Fruit fly (Drosophila melanogaster): ENCODE data around the gene Or7a.
A peak's percentile ranks its signal among the peaks of the same experiment; 100 is the strongest.

Gene Or7a

DNA sequence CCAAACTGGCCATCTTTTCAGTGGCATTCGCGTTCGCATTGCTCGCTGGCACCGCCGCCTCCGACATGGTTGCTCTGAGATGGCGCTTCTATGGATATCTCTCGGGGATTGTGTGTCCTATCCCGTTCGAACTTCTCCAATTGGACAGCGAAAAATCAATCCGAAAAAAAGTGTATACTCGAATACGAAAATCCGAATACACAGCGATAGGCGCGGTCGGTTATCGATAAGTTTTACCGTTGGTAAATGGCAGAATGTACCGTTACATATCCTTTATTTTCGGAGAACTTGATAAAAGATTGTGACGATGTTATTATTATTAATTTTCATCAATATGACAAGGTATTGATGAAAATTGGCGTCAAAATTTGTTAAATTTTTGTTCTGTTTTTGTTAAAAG, 13.4 kb downstream of the Or7a start, which contains the start of gene Gbeta5:
Gene Gbeta5 (minus strand): TSS at position 199 of the 400 bp plus-strand sequence.
- no peak for TF ChIP-seq CTCF (optimal IDR thresholded peaks at IDR 0.05)
- no peak for TF ChIP-seq CG8478 (optimal IDR thresholded peaks at IDR 0.05)

DNA sequence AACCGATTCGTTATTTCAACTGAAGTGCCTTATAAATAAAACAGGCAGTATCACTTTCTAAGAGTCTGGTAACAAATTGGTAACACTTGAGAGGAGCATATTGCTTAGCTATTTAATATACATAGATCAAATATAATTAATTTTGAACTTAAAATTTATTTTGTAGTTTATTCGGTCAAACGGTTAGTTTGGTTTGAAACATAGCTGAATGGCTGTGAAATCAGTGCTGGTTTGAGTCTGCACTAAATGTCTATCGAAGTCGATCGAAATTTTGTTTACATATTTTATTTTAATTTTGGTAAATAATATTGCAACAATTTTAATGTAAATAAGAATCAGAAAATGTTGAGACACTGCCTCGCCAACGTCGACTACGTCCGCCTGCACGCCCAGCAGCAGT, 17.0 kb downstream of the Or7a start, which contains the start of gene CG10959:
Gene CG10959 (plus strand): TSS at position 228 of the 400 bp plus-strand sequence.
- TF ChIP-seq CTCF (optimal IDR thresholded peaks at IDR 0.05) (no peak), CG8478 (optimal IDR thresholded peaks at IDR 0.05) (no peak)

DNA sequence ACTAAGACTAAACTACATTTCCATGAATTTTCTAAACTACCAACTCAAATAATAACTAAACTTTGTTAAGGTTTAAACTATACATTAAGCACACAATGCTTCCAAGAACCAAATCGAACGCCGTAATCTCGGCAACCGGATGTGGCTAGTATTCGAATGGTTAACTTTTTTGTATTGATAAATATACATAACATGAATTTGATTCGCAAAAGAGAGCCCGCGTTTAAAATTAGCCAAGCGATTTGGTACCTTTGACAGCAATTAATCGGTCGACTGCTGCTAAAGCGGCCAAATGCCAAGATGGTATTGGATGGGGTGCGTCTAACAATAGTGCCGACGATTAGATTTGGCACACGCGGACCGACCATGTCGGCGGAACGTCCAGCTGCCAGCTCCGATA, 17.9 kb downstream of the Or7a start, which contains the start of gene CG15336:
Gene CG15336 (plus strand): TSS at position 301 of the 400 bp plus-strand sequence.
- TF ChIP-seq CG8478 (optimal IDR thresholded peaks at IDR 0.05), result no peak
- no peak for TF ChIP-seq CTCF (optimal IDR thresholded peaks at IDR 0.05)

DNA sequence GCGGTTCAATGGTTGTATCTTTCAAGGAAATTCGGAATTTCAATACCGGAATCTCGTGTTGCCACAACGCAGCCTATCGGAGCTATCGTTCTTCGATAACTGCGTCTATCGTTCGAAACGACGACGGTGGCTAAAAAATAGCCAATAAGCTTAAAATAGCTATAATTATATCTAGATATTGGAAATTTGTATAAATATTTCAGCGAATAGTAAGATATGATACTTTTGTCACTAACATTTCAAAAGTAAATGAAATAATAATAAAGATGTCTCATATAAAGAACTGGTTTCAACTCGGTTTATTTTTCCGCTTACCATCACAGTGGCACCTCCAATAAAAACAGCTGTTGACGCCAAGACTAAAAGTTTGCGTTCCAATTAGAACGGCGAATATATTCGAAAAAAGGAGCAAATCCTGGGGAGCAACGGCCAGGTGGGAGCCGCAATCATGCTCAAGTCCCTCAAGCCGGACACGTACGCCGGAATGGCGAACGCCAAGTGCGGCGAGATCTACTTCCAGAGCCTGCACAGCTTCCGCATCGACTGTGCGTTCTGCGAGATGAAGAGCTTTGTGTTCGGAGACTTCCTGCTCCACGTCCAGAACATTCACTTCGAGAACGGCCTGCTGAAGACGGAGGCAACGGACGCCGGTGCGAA, 19.9 kb downstream of the Or7a start, which contains the start of the genes alpha-PheRS and CG2129:
Gene alpha-PheRS (minus strand): TSS at position 102 of the 657 bp plus-strand sequence.
Gene CG2129 (plus strand): TSS at position 339 of the 657 bp plus-strand sequence.
- TF ChIP-seq CTCF (optimal IDR thresholded peaks at IDR 0.05), result no peak
- no peak for TF ChIP-seq CG8478 (optimal IDR thresholded peaks at IDR 0.05)

DNA sequence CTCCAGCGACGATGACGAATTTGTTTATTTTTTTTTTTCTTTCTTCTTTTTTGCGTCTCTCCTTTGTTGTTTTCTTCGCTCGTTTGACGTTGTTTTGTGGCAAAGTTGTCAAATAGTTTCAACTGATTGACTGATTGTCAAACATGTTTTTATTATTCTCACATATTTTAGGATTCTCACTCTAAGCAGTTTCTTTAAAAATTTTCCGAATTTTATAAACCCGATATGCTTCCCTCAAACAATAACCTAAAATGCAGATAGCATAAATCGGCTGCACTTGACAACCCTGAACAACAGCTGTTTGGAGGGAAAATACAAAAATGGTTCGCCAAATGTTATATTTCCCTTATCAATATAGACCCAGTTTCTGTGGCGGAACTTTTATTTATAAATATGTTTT, 22.0 kb downstream of the Or7a start, which contains the start of gene CG17982:
Gene CG17982 (minus strand): TSS at position 299 of the 400 bp plus-strand sequence.
- TF ChIP-seq CTCF (optimal IDR thresholded peaks at IDR 0.05) (no peak), CG8478 (optimal IDR thresholded peaks at IDR 0.05) (no peak)

DNA sequence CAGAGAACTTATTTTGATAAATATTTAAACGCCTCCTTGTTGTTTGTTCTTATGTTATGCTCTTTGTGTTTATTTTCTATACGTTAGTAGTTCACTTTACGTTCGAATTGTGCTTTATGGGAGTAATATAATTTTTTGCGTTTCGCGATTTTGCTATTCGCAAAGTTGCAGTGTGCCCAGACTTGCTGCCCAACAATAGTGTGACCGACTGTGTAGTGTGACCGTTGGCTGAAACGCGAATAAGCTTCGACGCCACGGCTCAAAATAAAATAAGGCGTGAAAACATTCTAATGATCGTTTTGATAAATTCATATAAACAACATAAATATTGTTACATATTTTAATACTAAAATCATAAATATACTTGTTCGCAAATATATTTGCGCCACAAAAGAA, 23.4 kb downstream of the Or7a start, which contains the start of gene Smox:
Gene Smox (minus strand): TSS at position 213 of the 396 bp plus-strand sequence.
- peak in 1 of 2 experiments; percentile 10 for TF ChIP-seq CTCF (optimal IDR thresholded peaks at IDR 0.05)
- TF ChIP-seq CG8478 (optimal IDR thresholded peaks at IDR 0.05), result no peak

DNA sequence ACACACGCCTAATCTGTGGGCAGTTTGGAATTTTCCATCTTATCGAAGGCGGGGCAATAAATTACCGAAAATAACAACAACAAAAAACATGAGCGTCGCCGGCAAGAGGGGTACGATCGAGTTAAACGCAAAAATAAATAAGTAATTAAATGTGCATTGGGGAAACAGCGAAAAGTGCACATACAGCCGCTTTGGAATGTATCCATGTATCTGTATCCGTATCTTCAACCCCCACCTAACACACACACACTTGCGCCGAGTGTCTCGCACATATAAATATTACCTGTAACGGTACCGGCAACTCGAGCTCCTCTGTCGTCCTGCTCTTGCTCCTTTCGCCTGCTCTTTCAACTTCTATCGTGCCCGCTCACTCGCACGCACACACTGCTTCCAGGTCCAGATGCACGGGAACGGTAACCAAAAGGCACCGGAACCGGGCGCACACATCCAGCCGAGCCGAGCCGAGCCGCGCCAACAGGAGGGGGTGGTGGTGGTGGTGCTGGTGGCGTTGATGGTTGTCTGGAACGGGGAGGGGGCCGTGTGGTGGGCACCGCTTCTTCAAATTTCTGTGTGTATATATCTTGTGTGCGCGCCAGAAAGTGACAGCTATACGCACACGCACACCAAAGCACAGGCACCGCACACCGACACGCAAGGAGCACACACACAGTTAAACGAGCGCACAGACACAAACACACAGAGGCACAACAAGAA, 24.0 kb downstream of the Or7a start:
- no peak for TF ChIP-seq CG8478 (optimal IDR thresholded peaks at IDR 0.05)
- TF ChIP-seq CTCF (optimal IDR thresholded peaks at IDR 0.05), result no peak

DNA sequence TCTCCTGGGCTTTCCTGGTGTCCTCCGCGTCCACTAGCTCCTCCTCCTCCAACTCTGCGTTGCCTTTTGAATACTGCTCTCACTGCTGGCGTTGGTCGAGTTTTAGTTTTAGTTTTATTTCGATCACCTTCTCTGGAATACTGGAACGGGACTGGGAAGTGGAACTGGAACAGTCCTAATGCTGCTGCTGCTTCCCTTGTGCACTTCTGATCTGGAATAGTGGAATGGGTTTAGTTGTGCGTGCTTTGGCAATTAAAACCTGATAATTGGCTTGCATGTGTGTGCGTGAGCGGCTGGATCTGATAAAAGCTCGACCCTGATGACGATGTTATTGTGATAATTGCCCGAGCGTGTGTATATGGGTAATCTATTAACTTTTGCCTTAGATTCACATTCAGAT, 24.8 kb downstream of the Or7a start:
- TF ChIP-seq CG8478 (optimal IDR thresholded peaks at IDR 0.05) (no peak), CTCF (optimal IDR thresholded peaks at IDR 0.05) (no peak)

DNA sequence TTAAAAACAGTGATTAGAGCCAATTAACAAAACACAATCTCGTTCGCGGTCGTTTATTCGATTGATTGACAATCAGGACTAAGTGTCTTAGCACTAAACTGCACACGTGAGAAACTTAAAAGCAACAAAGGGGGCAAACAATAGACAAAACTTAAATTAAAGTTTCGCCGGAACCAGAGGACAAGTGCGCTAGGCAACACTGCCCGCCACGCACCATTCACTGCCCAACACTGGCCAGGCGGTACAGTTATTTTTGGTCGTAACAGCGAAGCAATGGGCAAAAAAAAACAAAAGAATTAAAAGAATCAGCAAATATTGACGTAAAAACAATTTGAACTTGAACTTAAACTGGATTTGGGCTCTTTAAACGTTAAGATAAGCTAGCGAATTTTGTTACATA, 28.2 kb downstream of the Or7a start:
- no peak for TF ChIP-seq CTCF (optimal IDR thresholded peaks at IDR 0.05)
- TF ChIP-seq CG8478 (optimal IDR thresholded peaks at IDR 0.05), result no peak

DNA sequence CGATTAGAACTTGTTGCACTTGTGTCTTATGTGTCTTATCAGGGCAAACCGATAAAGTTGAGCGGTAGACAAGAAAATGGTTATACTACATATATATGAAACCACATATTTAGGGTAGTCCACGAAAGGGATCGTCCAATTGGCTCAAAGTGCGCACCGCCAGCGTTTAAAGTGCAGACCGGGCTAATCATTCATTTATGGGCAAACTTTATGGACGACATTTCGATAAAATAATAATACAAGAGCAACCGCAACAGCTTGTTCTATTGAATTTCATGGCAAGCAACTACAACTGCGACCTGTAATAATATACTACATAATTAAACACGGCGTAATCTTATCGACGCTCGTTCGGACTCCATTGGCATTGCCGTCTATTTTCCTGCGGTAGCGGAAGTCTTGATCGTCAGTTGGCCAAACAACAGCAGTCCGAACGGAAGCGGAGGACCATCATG, 30.1 kb downstream of the Or7a start, which contains the start of the genes cyr and CG2120:
Gene cyr (minus strand): TSS at position 294 of the 455 bp plus-strand sequence.
Gene CG2120 (plus strand): TSS at position 405 of the 455 bp plus-strand sequence.
- TF ChIP-seq CTCF (optimal IDR thresholded peaks at IDR 0.05), result no peak
- TF ChIP-seq CG8478 (optimal IDR thresholded peaks at IDR 0.05), result no peak

DNA sequence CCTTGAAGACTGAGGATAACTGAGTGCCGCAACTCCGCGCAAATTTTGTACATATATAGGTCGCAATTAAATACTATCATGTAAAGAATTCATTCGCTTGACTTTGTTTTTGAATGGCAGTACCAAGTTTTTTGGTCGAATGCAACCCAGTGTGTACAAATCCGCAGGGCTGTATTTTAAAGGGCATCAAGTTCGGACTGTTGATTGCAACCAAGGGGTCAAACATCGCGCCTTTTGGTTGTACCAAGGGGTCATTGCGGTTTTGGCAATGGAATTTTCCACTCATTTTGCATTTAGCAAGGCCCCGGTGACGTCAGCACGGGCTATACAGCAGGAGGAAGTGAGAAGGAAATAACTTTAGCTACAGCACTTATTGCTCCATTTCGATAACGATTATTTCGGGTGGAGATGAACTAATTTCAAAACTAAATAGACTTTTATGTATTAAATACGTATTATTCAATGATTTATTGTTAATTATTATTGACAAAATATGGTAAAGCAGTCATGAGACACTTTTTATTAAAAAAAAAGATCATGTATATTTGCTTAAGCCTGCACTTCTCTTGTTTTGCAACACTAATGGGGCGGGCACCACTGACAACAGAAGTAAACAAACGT, 33.7 kb downstream of the Or7a start, which contains the start of gene CG10958:
Gene CG10958 (plus strand): TSS at position 593 of the 621 bp plus-strand sequence.
- TF ChIP-seq CTCF (optimal IDR thresholded peaks at IDR 0.05), result no peak
- TF ChIP-seq CG8478 (optimal IDR thresholded peaks at IDR 0.05), result no peak

DNA sequence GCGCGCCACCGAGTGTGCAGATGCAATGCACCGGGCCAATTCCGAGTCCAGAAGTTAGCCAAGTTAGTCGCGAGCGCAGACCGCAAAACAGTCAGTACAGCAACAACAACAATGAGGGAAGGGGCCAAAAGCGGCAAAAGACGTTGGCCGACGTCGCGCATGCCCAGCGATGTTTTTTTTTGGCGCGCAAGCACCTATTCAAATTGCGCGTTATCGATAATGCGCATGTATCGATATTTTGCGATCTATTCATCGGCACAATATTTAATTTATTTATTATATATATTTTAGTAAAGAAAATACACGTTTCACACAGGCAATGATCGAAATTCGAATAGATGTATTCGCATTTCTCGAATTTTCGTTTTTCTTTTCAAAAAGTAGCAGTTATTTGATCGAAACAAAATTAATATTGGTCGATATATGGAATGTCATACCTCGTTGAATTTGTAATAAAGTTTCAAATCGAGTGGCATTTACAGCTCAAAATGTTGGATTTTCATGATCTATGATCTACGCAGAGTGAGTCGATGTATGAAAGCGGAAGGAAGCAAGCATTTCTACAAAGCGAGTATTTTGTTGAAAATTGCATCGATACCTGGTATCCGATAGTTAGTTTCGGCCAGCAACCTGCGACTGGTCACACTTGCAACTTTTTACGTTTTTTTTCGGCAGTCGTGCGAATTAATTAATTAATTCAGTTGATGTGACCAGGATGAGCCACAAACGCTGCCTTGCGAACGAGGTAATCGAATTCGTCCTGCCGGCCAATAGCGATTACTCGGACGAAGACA, 36.1 kb downstream of the Or7a start, which contains the start of gene CG2116:
Gene CG2116 (plus strand): TSS at position 609 of the 794 bp plus-strand sequence.
- TF ChIP-seq CG8478 (optimal IDR thresholded peaks at IDR 0.05) (no peak), CTCF (optimal IDR thresholded peaks at IDR 0.05) (no peak)

DNA sequence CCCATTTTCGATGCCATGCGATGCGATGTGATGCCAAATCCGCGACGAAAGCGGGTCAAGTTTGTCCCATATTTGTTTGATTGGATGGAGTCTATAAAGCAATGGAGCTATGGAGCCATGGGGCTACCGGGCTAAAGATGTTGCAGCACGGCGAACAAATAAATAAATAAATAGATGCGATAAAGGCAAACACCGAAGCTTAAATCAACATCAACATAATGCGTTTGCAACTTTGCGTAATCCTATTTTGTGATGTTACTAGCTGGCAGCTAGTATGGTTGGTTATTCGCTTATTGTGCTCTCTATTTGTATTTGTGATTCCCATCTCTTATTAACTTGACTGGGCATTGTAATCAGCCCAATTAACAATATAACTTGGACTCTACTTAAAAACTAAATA, 37.4 kb downstream of the Or7a start:
- TF ChIP-seq CG8478 (optimal IDR thresholded peaks at IDR 0.05) (no peak), CTCF (optimal IDR thresholded peaks at IDR 0.05) (no peak)

DNA sequence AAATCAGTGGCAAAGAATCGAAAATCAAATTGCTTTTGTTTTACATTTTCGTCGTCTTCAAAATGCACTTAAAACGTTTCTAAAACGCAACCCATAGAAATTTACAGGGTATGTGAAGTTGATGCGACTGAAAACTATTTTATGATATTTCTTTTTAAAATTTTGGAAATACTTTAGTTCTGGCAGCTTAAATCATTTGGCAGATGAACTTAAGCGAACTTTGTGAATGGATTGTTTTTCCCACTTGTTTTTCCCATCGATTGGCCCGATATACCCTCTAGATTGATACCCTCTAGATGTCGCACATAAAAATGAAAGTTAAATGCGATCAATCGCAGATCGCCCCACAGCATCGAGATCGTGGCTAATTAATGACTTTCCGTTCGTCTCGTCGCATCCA, 39.4 kb downstream of the Or7a start:
- no peak for TF ChIP-seq CG8478 (optimal IDR thresholded peaks at IDR 0.05)
- no peak for TF ChIP-seq CTCF (optimal IDR thresholded peaks at IDR 0.05)
